Worm (Caenorhabditis elegans) whole organism, L4/young adult: ENCODE data around the gene F26F12.2.

Experiments
- W03F9.2 ChIP-seq: fragments of 150-350 bp; optimal IDR thresholded peaks from 2 replicates; lab custom pipeline; 2014; ENCODE audit warnings: missing biosample characterization, missing genetic modification characterization
- him-1 ChIP-seq: sonication (generic microtip); optimal IDR thresholded peaks from 2 replicates; lab custom pipeline; 2016; ENCODE audit warnings: missing genotype, missing genetic modification reagents, missing genetic modification characterization, missing compliant biosample characterization

- TF ChIP-seq him-1 (tag; lab: Kevin White, UChicago) (no peak), W03F9.2 (tag; lab: Kevin White, UChicago) (no peak)
Measured at ce11 chrV:5851631-5852030, 13.2 kb upstream of the F26F12.2 start.
